Worm (Caenorhabditis elegans) whole organism, mixed stage, embryonic: ENCODE data around the gene camt-1.

Experiments used
- mep-1 ChIP-seq: fragments of 150-350 bp; optimal IDR thresholded peaks from 2 replicates; lab custom pipeline; 2017; ENCODE audit warnings: missing biosample characterization, missing genetic modification reagents, missing genetic modification characterization, inconsistent platforms
- nhr-237 ChIP-seq: fragments of 150-350 bp; optimal IDR thresholded peaks from 2 replicates; lab custom pipeline; 2014; ENCODE audit warnings: missing biosample characterization, missing genetic modification characterization
- pha-4 ChIP-seq: fragments of 150-350 bp; optimal IDR thresholded peaks from 2 replicates; lab custom pipeline; 2018; ENCODE audit warnings: missing biosample characterization, missing genetic modification reagents, missing genetic modification characterization
- unc-39 ChIP-seq: fragments of 150-350 bp; optimal IDR thresholded peaks from 2 replicates; lab custom pipeline; 2014; ENCODE audit warnings: missing biosample characterization, missing genetic modification characterization
- ztf-11 ChIP-seq: fragments of 150-350 bp; optimal IDR thresholded peaks from 2 replicates; lab custom pipeline; 2014; ENCODE audit warnings: missing biosample characterization, missing genetic modification characterization

DNA sequence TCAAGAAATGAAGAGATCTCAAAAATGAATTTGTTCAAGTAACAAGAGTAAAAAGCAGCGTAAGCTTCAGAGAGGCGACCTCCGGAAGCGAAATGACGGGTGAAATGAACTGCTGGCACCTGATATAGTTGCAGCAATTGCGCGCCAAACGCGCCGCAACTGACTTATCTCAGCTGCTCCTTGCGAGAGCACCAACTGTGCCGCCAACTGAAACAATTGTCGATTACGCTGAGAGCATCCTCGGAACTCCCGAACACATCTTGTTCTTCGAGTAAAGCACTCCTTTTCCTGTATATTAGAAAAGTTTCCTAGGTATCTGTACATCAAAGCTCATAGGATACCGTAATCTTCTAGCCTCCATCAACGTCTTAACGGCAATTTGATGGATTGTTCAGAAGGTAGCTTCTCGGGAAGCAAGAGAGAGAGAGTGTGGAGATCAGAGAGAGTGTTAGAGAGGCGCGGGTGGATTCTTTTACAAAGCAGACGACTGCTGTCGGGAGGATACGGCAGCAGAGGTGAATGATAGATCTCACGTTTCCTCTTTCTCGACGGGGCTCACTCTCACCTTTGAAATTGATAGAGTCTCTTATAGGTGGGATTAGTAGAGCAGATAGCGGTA is 15.1 kb upstream of the camt-1 start:
- TF ChIP-seq mep-1 (tag; lab: Kevin White, UChicago) (no peak), unc-39 (tag; lab: Kevin White, UChicago) (no peak), pha-4 (no peak), ztf-11 (tag; lab: Kevin White, UChicago) (no peak), nhr-237 (no peak)
